Worm (Caenorhabditis elegans) whole organism, dauer: Measurements from ENCODE around the gene C56G3.2.

ENCODE experiments used
- unc-62 ChIP-seq: sonication (generic microtip); optimal IDR thresholded peaks from 2 replicates; lab custom pipeline; 2017; ENCODE audit warnings: missing biosample characterization, missing genetic modification reagents, missing genetic modification characterization

Gene C56G3.2

ce11 chrX:7343747-7344146, 21.6 kb upstream of the C56G3.2 start, which contains the start of gene C07D8.5:
C07D8.5 (plus strand) TSS chrX:7344047.
- no peak for TF ChIP-seq unc-62

DNA sequence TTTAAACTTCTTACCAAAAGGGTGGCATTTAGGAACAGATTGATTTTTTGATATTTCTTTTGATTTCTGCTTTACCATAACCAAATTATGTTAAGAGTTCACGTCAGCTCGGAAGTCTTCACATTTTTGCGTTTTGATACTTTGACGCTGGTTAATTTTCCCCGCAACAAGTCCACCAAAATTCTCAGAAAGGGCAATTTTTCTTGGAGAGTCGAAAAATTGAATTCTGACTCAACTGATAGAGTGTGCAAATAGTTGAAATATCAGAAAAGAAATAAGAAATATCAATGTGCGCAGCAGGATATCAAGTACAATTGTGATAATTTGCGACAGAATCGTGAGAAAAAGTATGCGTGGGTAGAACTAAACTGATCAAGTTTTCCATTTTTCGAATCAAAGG, 4.4 kb downstream of the C56G3.2 start:
- TF ChIP-seq unc-62 = no peak

DNA sequence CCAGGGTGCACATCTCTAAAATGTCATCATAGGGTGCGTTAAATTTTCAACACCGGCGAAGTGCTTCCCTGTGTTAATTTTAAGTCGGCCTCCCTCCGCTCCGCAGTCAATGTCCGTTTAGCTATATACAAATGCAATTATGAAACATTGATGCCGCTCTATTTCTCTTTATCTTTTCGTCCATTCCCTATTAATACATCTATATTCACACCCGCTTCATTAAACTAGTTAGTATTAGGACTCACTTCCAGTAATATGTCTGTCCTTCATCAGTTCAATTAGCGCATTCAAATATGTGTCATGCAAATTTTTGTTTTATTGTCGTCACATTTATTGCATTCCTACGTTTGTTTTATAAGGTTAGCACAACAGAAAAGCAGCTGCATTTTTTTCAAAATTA, 6.6 kb downstream of the C56G3.2 start:
- TF ChIP-seq unc-62 = no peak

- TF ChIP-seq unc-62 = no peak
These were observed 11.6 kb downstream of the C56G3.2 start, which contains the start of gene npr-8 for ce11 chrX:7376941-7377340. npr-8 (plus strand) TSS chrX:7377302.

ce11 chrX:7378608-7379007, 13.2 kb downstream of the C56G3.2 start:
- no peak for TF ChIP-seq unc-62

- no peak for TF ChIP-seq unc-62
These were observed 24.9 kb downstream of the C56G3.2 start, which contains the start of gene C10A4.6 for ce11 chrX:7390270-7390669. C10A4.6 (plus strand) TSS chrX:7390570.

- TF ChIP-seq unc-62 = no peak
These were observed 27.8 kb downstream of the C56G3.2 start, which contains the start of gene gad-2 for ce11 chrX:7393167-7393566. gad-2 (plus strand) TSS chrX:7393467.

- no peak for TF ChIP-seq unc-62
These were observed 32.6 kb downstream of the C56G3.2 start, which contains the start of gene C10A4.13 for ce11 chrX:7397935-7398334. C10A4.13 (minus strand) TSS chrX:7398035.

DNA sequence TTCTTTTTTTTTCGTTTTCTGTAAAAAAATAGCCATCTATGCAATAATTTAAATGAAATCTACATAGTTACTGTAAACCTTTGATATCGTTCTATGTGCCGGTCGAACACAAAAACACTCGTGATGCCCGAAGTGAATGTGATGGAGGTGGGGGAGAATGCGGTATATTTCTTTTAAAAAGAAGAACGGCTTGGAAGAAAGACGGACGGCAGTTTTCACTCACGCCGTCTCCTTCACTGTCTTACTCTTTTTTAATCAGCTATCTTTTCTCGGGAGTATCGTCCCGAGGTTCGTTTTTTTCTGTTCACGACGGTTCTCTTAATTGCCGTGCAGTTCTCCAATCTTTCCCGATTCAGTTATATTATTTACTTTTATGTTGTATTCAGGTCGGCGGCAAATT, 33.2 kb downstream of the C56G3.2 start, which contains the start of gene C10A4.10:
Gene C10A4.10, plus strand, starts transcription at position 301 of the 400 bp plus-strand sequence.
- TF ChIP-seq unc-62 = no peak

DNA sequence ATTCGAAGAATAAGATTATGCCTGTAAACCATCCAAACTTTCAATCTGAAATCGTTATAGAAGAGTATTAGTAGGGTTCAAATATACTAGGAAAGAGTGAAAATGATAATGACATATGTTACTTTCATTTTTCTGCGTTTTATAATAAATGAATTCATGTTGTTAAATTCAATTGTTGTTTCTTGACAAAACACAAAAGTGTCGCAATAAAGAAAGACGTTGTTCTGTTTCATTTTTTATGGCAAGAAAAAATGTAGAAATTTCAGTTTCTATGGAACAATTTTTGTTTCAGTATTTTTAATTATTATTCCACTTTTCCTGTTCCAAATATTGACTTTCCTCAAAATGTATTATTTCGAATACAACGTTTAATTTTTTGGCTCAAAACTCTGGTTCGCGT, 35.4 kb downstream of the C56G3.2 start, which contains the start of gene C10A4.4:
Gene C10A4.4, plus strand, starts transcription at position 301 of the 400 bp plus-strand sequence.
- TF ChIP-seq unc-62 = no peak

ce11 chrX:7404551-7404950, 39.2 kb downstream of the C56G3.2 start:
- TF ChIP-seq unc-62 = no peak

DNA sequence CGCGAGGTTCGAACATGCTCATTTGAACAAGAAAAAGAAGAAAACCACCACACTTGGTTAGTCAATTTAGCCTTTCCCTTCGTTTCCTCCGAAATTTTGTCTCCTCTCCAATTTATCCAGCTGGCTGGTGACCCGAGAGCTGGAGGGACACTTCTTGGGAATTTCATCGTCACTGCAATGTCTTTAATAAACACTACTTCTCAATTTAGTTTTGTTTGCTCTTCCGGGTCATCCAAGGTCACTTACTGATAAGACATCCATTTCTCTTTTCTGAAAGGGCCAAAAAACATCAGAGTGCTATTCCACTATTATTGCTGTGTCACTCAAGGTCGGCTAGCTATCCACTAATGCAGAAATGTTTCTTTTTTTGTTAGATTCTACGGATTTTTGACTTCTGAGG, 40.0 kb downstream of the C56G3.2 start, which contains the start of gene C10A4.3:
Gene C10A4.3, plus strand, starts transcription at position 301 of the 400 bp plus-strand sequence.
- TF ChIP-seq unc-62 = no peak

- TF ChIP-seq unc-62 = no peak
These were observed 42.4 kb downstream of the C56G3.2 start for ce11 chrX:7407749-7408148.

- TF ChIP-seq unc-62 = no peak
These were observed 43.7 kb downstream of the C56G3.2 start for ce11 chrX:7409030-7409429.

ce11 chrX:7409935-7410334, 44.6 kb downstream of the C56G3.2 start, which contains the start of gene C10A4.2:
C10A4.2 (plus strand) TSS chrX:7410235.
- TF ChIP-seq unc-62 = no peak

DNA sequence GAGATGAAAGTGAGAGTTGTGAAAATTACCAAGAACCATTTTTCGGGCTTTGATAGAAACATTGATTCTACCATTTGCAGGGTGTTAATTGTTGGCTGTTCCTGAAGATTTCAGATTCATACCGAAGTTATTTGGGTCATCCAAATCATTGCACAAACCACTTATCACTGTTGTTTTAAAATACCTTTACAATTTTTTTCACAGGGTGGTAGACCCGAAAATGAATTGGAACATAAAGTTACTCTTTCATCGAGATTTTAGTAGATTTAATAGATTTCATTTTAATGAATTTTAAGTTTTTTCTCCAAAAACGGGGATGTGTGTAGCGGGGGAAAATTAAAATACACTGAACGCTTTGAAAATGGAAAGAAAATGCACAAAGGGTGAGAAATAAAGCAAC, 50.1 kb downstream of the C56G3.2 start, which contains the start of gene C10A4.7:
Gene C10A4.7, minus strand, starts transcription at position 101 of the 400 bp plus-strand sequence.
- TF ChIP-seq unc-62 = no peak
